Fruit fly (Drosophila melanogaster): ENCODE measurements around the gene elav.

Gene elav

DNA sequence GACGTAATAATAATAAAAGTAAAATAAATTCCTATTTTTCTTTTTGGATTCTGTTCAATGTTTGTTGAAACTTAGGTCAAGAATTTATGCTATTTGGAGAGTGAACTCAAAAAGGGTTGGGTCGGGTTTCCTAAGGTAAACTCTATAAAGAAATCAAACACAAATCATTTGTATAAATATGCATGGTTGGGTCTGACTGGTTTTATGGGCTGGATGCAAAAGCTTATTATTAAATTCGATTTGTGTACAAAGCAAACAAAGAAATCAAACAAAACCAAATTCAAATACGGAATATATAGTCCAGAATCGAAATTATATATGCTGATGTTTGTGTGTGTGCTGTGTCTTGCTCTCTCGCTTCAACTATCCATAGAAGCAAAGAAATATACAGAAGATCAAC, 7.3 kb downstream of the elav start (continued):
- TF ChIP-seq vvl (GFP tag; IDR thresholded peaks at IDR 0.05) (no peak), chinmo (GFP tag; IDR thresholded peaks at IDR 0.05; ENCODE audit: partially characterized antibody) (no peak), corto (GFP tag; optimal IDR thresholded peaks at IDR 0.05) (no peak), kah (GFP tag; optimal IDR thresholded peaks at IDR 0.05) (no peak), CG3281 (GFP tag; optimal IDR thresholded peaks at IDR 0.05) (peak; percentile 43), CG3838 (GFP tag; optimal IDR thresholded peaks at IDR 0.05) (no peak), Dref (GFP tag; IDR thresholded peaks at IDR 0.05) (no peak), Fer1 (GFP tag; optimal IDR thresholded peaks at IDR 0.05) (peak; percentile 36), z (GFP tag; IDR thresholded peaks at IDR 0.05) (no peak), lmd (GFP tag; IDR thresholded peaks at IDR 0.05) (no peak), her (GFP tag; optimal IDR thresholded peaks at IDR 0.05) (no peak), cg (GFP tag; optimal IDR thresholded peaks at IDR 0.05) (no peak), Hand (GFP tag; optimal IDR thresholded peaks at IDR 0.05) (no peak), vnd (GFP tag; IDR thresholded peaks at IDR 0.05; ENCODE audit: partially characterized antibody) (no peak), CG12744 (GFP tag; optimal IDR thresholded peaks at IDR 0.05) (no peak), CG4360 (GFP tag; IDR thresholded peaks at IDR 0.05) (no peak), CG4820 (GFP tag; optimal IDR thresholded peaks at IDR 0.05) (no peak), CG10462 (GFP tag; optimal IDR thresholded peaks at IDR 0.05) (no peak), CG9932 (GFP tag; IDR thresholded peaks at IDR 0.05) (no peak), CG11093 (GFP tag; IDR thresholded peaks at IDR 0.05) (no peak), CG2116 (GFP tag; optimal IDR thresholded peaks at IDR 0.05) (no peak), shn (GFP tag; optimal IDR thresholded peaks at IDR 0.05) (no peak), knrl (GFP tag; IDR thresholded peaks at IDR 0.05; ENCODE audit: partially characterized antibody) (no peak), CG7745 (tag; optimal IDR thresholded peaks at IDR 0.05) (no peak), CG9609 (GFP tag; optimal IDR thresholded peaks at IDR 0.05) (no peak), CG9797 (GFP tag; optimal IDR thresholded peaks at IDR 0.05) (no peak), CG16779 (GFP tag; IDR thresholded peaks at IDR 0.05) (no peak), H15 (GFP tag; IDR thresholded peaks at IDR 0.05) (no peak), H2.0 (GFP tag; IDR thresholded peaks at IDR 0.05) (no peak), inv (GFP tag; IDR thresholded peaks at IDR 0.05; ENCODE audit: partially characterized antibody) (no peak), lola (GFP tag; optimal IDR thresholded peaks at IDR 0.05) (no peak), CG2678 (tag; optimal IDR thresholded peaks at IDR 0.05) (peak; percentile 48), Dfd (GFP tag; optimal IDR thresholded peaks at IDR 0.05) (no peak), B-H1 (GFP tag; IDR thresholded peaks at IDR 0.05) (no peak), CG15011 (GFP tag; optimal IDR thresholded peaks at IDR 0.05) (peak; percentile 40), Meics (GFP tag; optimal IDR thresholded peaks at IDR 0.05) (peak; percentile 48), CG2712 (tag; optimal IDR thresholded peaks at IDR 0.05) (no peak), CG8359 (GFP tag; optimal IDR thresholded peaks at IDR 0.05; ENCODE audit: borderline replicate concordance) (no peak), bigmax (GFP tag; optimal IDR thresholded peaks at IDR 0.05) (no peak), CG32772 (GFP tag; IDR thresholded peaks at IDR 0.05) (no peak), Nf-YB (GFP tag; optimal IDR thresholded peaks at IDR 0.05) (no peak), ap (GFP tag; IDR thresholded peaks at IDR 0.05) (no peak), Camta (GFP tag; optimal IDR thresholded peaks at IDR 0.05) (no peak), Mes4 (GFP tag; optimal IDR thresholded peaks at IDR 0.05) (no peak), pb (GFP tag; optimal IDR thresholded peaks at IDR 0.05) (no peak), Atf-2 (GFP tag; optimal IDR thresholded peaks at IDR 0.05) (no peak), CG1792 (GFP tag; optimal IDR thresholded peaks at IDR 0.05) (no peak), Mad (GFP tag; optimal IDR thresholded peaks at IDR 0.05) (no peak), bab2 (GFP tag; optimal IDR thresholded peaks at IDR 0.05) (peak; percentile 33), CG17361 (GFP tag; IDR thresholded peaks at IDR 0.05) (no peak), CG30431 (GFP tag; optimal IDR thresholded peaks at IDR 0.05) (no peak), NfI (GFP tag; optimal IDR thresholded peaks at IDR 0.05) (no peak)

Data from whole organism, embryonic.